Fruit fly (Drosophila melanogaster): ENCODE results near the gene spn-A.

The spn-A gene

dm6 chr3R:30062543-30062942 lies 6.7 kb upstream of the spn-A start (continued):
- TF ChIP-seq NfI (GFP tag; optimal IDR thresholded peaks at IDR 0.05), result no peak
- no peak for TF ChIP-seq D19A (tag; optimal IDR thresholded peaks at IDR 0.05)
- no peak for TF ChIP-seq CG2199 (GFP tag; IDR thresholded peaks at IDR 0.05)
- peak; percentile 12 for TF ChIP-seq CG6854 (GFP tag; optimal IDR thresholded peaks at IDR 0.05)
- TF ChIP-seq dmrt99B (tag; optimal IDR thresholded peaks at IDR 0.05), result no peak
- no peak for TF ChIP-seq Poxn (GFP tag; IDR thresholded peaks at IDR 0.05)
- no peak for TF ChIP-seq vnd (GFP tag; IDR thresholded peaks at IDR 0.05; ENCODE audit: partially characterized antibody)
- TF ChIP-seq Ada2b (GFP tag; IDR thresholded peaks at IDR 0.05), result 0 out of 2 replicates have a peak, but pooled peaks have one; percentile 11
- no peak for TF ChIP-seq Ssrp (tag; optimal IDR thresholded peaks at IDR 0.05)
- no peak for TF ChIP-seq jing (GFP tag; optimal IDR thresholded peaks at IDR 0.05)
- peak; percentile 95 for TF ChIP-seq exex (tag; optimal IDR thresholded peaks at IDR 0.05)
- no peak for TF ChIP-seq luna (GFP tag; optimal IDR thresholded peaks at IDR 0.05)
- no peak for TF ChIP-seq Stat92E (GFP tag; optimal IDR thresholded peaks at IDR 0.05)
- TF ChIP-seq PHDP (tag; optimal IDR thresholded peaks at IDR 0.05), result no peak
- peak; percentile 31 for TF ChIP-seq grn (GFP tag; optimal IDR thresholded peaks at IDR 0.05)
- peak; percentile 20; the same call in 1 of the 2 replicates for TF ChIP-seq CG10321 (GFP tag; IDR thresholded peaks at IDR 0.05)
- peak; percentile 18 for TF ChIP-seq BtbVII (GFP tag; optimal IDR thresholded peaks at IDR 0.05)
- no peak for TF ChIP-seq Atf6 (GFP tag; IDR thresholded peaks at IDR 0.05)
- TF ChIP-seq caup (GFP tag; optimal IDR thresholded peaks at IDR 0.05; ENCODE audit: severe bottlenecking), result peak; percentile 1
- TF ChIP-seq Med (GFP tag), result peak; percentile 30
- TF ChIP-seq crol (GFP tag; IDR thresholded peaks at IDR 0.05), result no peak
- peak; percentile 94 for TF ChIP-seq GATAe (GFP tag; conservative IDR thresholded peaks at IDR 0.05)
- no peak for TF ChIP-seq Ptx1 (GFP tag; IDR thresholded peaks at IDR 0.05)
- TF ChIP-seq wek (GFP tag; optimal IDR thresholded peaks at IDR 0.05), result no peak
- peak; percentile 77 for TF ChIP-seq sug (tag; optimal IDR thresholded peaks at IDR 0.05)
- TF ChIP-seq Rfx (GFP tag; IDR thresholded peaks at IDR 0.05), result peak; percentile 11; the same call in 1 of the 2 replicates
- no peak for TF ChIP-seq CG9215 (GFP tag; IDR thresholded peaks at IDR 0.05)
- no peak for TF ChIP-seq sqz (GFP tag; optimal IDR thresholded peaks at IDR 0.05)
- TF ChIP-seq sd (tag; optimal IDR thresholded peaks at IDR 0.05), result no peak
- peak in 1 of 2 experiments; percentile 24 for TF ChIP-seq Trl (optimal IDR thresholded peaks at IDR 0.05)
- TF ChIP-seq Trl (GFP tag; optimal IDR thresholded peaks at IDR 0.05), result no peak
- TF ChIP-seq usp (GFP tag; optimal IDR thresholded peaks at IDR 0.05), result no peak
- no peak for TF ChIP-seq vvl (GFP tag; IDR thresholded peaks at IDR 0.05)
- no peak for TF ChIP-seq CG8290 (GFP tag; optimal IDR thresholded peaks at IDR 0.05)
- peak in 1 of 2 experiments; percentile 22 for TF ChIP-seq CG8290 (tag; optimal IDR thresholded peaks at IDR 0.05)
- TF ChIP-seq CG10274 (GFP tag; optimal IDR thresholded peaks at IDR 0.05), result peak; percentile 98
- peak; percentile 24 for TF ChIP-seq HmgZ (tag; optimal IDR thresholded peaks at IDR 0.05)
- peak; percentile 23; the same call in 1 of the 2 replicates for TF ChIP-seq CG32532 (GFP tag; IDR thresholded peaks at IDR 0.05)
- peak; percentile 18 for TF ChIP-seq cad (GFP tag; optimal IDR thresholded peaks at IDR 0.05)
- no peak for TF ChIP-seq unc-4 (GFP tag; IDR thresholded peaks at IDR 0.05; ENCODE audit: partially characterized antibody)

DNA sequence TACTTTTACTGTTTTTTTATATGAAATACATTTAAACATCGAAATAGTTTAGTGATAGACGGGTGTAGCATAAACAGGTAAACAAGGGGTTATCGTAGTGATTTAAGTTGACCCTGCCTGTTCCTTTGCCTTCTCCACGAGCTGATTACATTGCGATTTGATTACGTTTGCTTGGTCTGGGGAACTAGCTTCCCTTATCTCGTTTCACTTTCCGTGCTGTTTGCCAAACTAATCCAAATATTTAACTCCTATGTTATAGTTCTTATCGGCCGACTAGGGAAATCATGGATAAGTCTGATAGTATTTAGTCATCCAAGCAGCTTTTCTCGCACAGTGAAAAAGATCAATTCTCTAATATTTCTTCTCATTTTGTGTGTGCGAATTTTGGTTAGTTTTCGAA lies 6.1 kb upstream of the spn-A start:
- TF ChIP-seq CG34376 (GFP tag; optimal IDR thresholded peaks at IDR 0.05), result peak; percentile 24
- TF ChIP-seq sens (GFP tag), result peak; percentile 16
- no peak for TF ChIP-seq CTCF (GFP tag; optimal IDR thresholded peaks at IDR 0.05)
- TF ChIP-seq Hsf (GFP tag; optimal IDR thresholded peaks at IDR 0.05), result no peak
- peak; percentile 50 for TF ChIP-seq CG6813 (GFP tag; optimal IDR thresholded peaks at IDR 0.05)
- peak; percentile 28 for TF ChIP-seq CG5180 (GFP tag; optimal IDR thresholded peaks at IDR 0.05)
- TF ChIP-seq Sin3A (optimal IDR thresholded peaks at IDR 0.05), result no peak
- TF ChIP-seq sens-2 (GFP tag; IDR thresholded peaks at IDR 0.05), result 0 out of 2 replicates have a peak, but pooled peaks have one; percentile 31
- TF ChIP-seq Eip74EF (GFP tag; optimal IDR thresholded peaks at IDR 0.05), result peak in 1 of 2 experiments; percentile 4
- TF ChIP-seq Med (GFP tag), result peak; percentile 73
